Fruit fly (Drosophila melanogaster) whole organism, embryonic: Measurements from ENCODE around the gene Argk1.

Experiments used
- Ada2b ChIP-seq: fragments of 200-800 bp; sonication (Bioruptor generic); IDR thresholded peaks from 2 replicates; pipeline ENCODE4 v1.3.6; 2022; ENCODE audit warnings: missing biosample characterization, missing genetic modification characterization
- Atf-2 ChIP-seq: fragments of 200-800 bp; sonication (Bioruptor generic); optimal IDR thresholded peaks from 2 replicates; lab custom pipeline; 2016; ENCODE audit warnings: missing biosample characterization, missing genetic modification characterization
- Awh ChIP-seq: fragments of 200-800 bp; sonication (Bioruptor generic); IDR thresholded peaks from 2 replicates; pipeline ENCODE4, ENCODE4 v1.3.6; 2022; ENCODE audit warnings: missing biosample characterization, missing genetic modification characterization
- CG10209 ChIP-seq: fragments of 200-800 bp; sonication (Bioruptor generic); optimal IDR thresholded peaks from 3 replicates; lab custom pipeline; 2017; ENCODE audit warnings: missing biosample characterization, mild to moderate bottlenecking, missing genetic modification characterization, missing genetic modification reagents
- CG10979 ChIP-seq: fragments of 200-800 bp; sonication (Bioruptor generic); optimal IDR thresholded peaks from 2 replicates; lab custom pipeline; 2018; ENCODE audit warnings: missing biosample characterization, mild to moderate bottlenecking, missing genetic modification characterization, moderate library complexity
- CG11247 ChIP-seq: fragments of 200-800 bp; sonication (Bioruptor generic); IDR thresholded peaks from 2 replicates; pipeline ENCODE4 v1.3.6; 2022; ENCODE audit warnings: missing biosample characterization, missing genetic modification characterization
- CG11696 ChIP-seq: fragments of 200-800 bp; sonication (Bioruptor generic); IDR thresholded peaks from 2 replicates; pipeline ENCODE4 v1.3.6; 2022; ENCODE audit warnings: missing biosample characterization, missing genetic modification characterization
- CG12769 ChIP-seq: fragments of 200-800 bp; sonication (Bioruptor generic); optimal IDR thresholded peaks from 2 replicates; lab custom pipeline; 2019; ENCODE audit warnings: missing biosample characterization, mild to moderate bottlenecking, missing genetic modification characterization, moderate library complexity
- CG12942 ChIP-seq: fragments of 200-800 bp; sonication (Bioruptor generic); optimal IDR thresholded peaks from 3 replicates; lab custom pipeline; 2016; ENCODE audit warnings: missing biosample characterization, missing genetic modification characterization
- CG13894 ChIP-seq: fragments of 200-800 bp; sonication (Bioruptor generic); optimal IDR thresholded peaks from 3 replicates; lab custom pipeline; 2018; ENCODE audit warnings: missing biosample characterization, mild to moderate bottlenecking, missing genetic modification characterization, moderate library complexity
- CG17385 ChIP-seq: fragments of 200-800 bp; sonication (Bioruptor generic); optimal IDR thresholded peaks from 3 replicates; lab custom pipeline; 2018; ENCODE audit warnings: missing biosample characterization, mild to moderate bottlenecking, missing genetic modification characterization
- CG18764 ChIP-seq: fragments of 200-800 bp; sonication (Bioruptor generic); optimal IDR thresholded peaks from 3 replicates; lab custom pipeline; 2016; ENCODE audit warnings: missing biosample characterization, missing genetic modification characterization
- CG2678 ChIP-seq: fragments of 200-800 bp; sonication (Bioruptor generic); optimal IDR thresholded peaks from 3 replicates; lab custom pipeline; 2019; ENCODE audit warnings: missing biosample characterization, mild to moderate bottlenecking, missing genetic modification characterization, moderate library complexity
- CG30431 ChIP-seq: fragments of 200-800 bp; sonication (Bioruptor generic); optimal IDR thresholded peaks from 2 replicates; lab custom pipeline; 2017; ENCODE audit warnings: missing biosample characterization, missing genetic modification characterization
- CG3065 ChIP-seq: fragments of 200-800 bp; sonication (Bioruptor generic); optimal IDR thresholded peaks from 2 replicates; lab custom pipeline; 2016; ENCODE audit warnings: missing biosample characterization, missing genetic modification characterization
- CG4730 ChIP-seq: fragments of 200-800 bp; sonication (Bioruptor generic); IDR thresholded peaks from 2 replicates; pipeline ENCODE4 v1.3.6; 2022; ENCODE audit warnings: missing biosample characterization, missing genetic modification characterization
- CG6689 ChIP-seq: fragments of 200-800 bp; sonication (Bioruptor generic); IDR thresholded peaks from 2 replicates; pipeline ENCODE4 v1.3.6; 2022; ENCODE audit warnings: missing biosample characterization, missing genetic modification characterization
- CG8359 ChIP-seq: fragments of 200-800 bp; sonication (Bioruptor generic); optimal IDR thresholded peaks from 2 replicates; lab custom pipeline; 2017; ENCODE audit warnings: missing biosample characterization, mild to moderate bottlenecking, missing genetic modification characterization, borderline replicate concordance
- CG8478 ChIP-seq: fragments of >200 bp; optimal IDR thresholded peaks from 2 replicates; lab custom pipeline; 2018
- CG9797 ChIP-seq: fragments of 200-800 bp; sonication (Bioruptor generic); optimal IDR thresholded peaks from 3 replicates; lab custom pipeline; 2018; ENCODE audit warnings: missing biosample characterization, mild to moderate bottlenecking, missing genetic modification characterization
- D19B ChIP-seq: fragments of 200-800 bp; sonication (Bioruptor generic); optimal IDR thresholded peaks from 2 replicates; lab custom pipeline; 2017; ENCODE audit warnings: missing biosample characterization, mild to moderate bottlenecking, missing genetic modification characterization
- Dip3 ChIP-seq: fragments of 200-800 bp; sonication (Bioruptor generic); optimal IDR thresholded peaks from 3 replicates; lab custom pipeline; 2016; ENCODE audit warnings: missing biosample characterization, missing genetic modification characterization
- E2f1 ChIP-seq: fragments of 200-800 bp; sonication (Bioruptor generic); IDR thresholded peaks from 2 replicates; pipeline ENCODE4 v1.3.6; 2022; ENCODE audit warnings: missing biosample characterization, missing genetic modification characterization
- HHEX ChIP-seq: fragments of 200-800 bp; sonication (Bioruptor generic); optimal IDR thresholded peaks from 3 replicates; lab custom pipeline; 2017; ENCODE audit warnings: missing biosample characterization, mild to moderate bottlenecking, missing genetic modification characterization, missing genetic modification reagents
- Hmr ChIP-seq: fragments of 200-800 bp; sonication (Bioruptor generic); optimal IDR thresholded peaks from 3 replicates; lab custom pipeline; 2017; ENCODE audit warnings: mild to moderate bottlenecking, missing biosample characterization, missing genetic modification reagents, missing genetic modification characterization
- Hr3 ChIP-seq: fragments of 200-800 bp; sonication (Bioruptor generic); optimal IDR thresholded peaks from 3 replicates; lab custom pipeline; 2016; ENCODE audit warnings: missing biosample characterization, missing genetic modification characterization
- Mes4 ChIP-seq: fragments of 200-800 bp; sonication (Bioruptor generic); optimal IDR thresholded peaks from 2 replicates; lab custom pipeline; 2016; ENCODE audit warnings: missing biosample characterization, missing genetic modification characterization
- Rx ChIP-seq: fragments of 200-800 bp; sonication (Bioruptor generic); IDR thresholded peaks from 2 replicates; pipeline ENCODE4 v1.3.6; 2022; ENCODE audit warnings: missing biosample characterization, missing genetic modification characterization
- Six4 ChIP-seq: fragments of 200-800 bp; sonication (Bioruptor generic); optimal IDR thresholded peaks from 2 replicates; lab custom pipeline; 2016; ENCODE audit warnings: missing biosample characterization, missing genetic modification characterization
- Xrp1 ChIP-seq: fragments of 200-800 bp; sonication (Bioruptor generic); IDR thresholded peaks from 2 replicates; pipeline ENCODE4 v1.3.6; 2022; ENCODE audit warnings: missing biosample characterization, missing genetic modification characterization
- ab ChIP-seq: fragments of 200-800 bp; sonication (Bioruptor generic); optimal IDR thresholded peaks from 2 replicates; lab custom pipeline; 2016; ENCODE audit warnings: missing biosample characterization, missing genetic modification characterization
- abd-A ChIP-seq: fragments of 200-800 bp; sonication (Bioruptor generic); optimal IDR thresholded peaks from 3 replicates; lab custom pipeline; 2019; ENCODE audit warnings: missing biosample characterization, mild to moderate bottlenecking, missing genetic modification characterization, moderate library complexity
- caup ChIP-seq: fragments of 200-800 bp; sonication (Bioruptor generic); optimal IDR thresholded peaks from 3 replicates; lab custom pipeline; 2017; ENCODE audit warnings: missing biosample characterization, mild to moderate bottlenecking, missing genetic modification characterization, moderate library complexity; ENCODE audit not compliant: severe bottlenecking
- cg ChIP-seq: fragments of 200-800 bp; sonication (Bioruptor generic); optimal IDR thresholded peaks from 3 replicates; lab custom pipeline; 2019; ENCODE audit warnings: missing biosample characterization, mild to moderate bottlenecking, missing genetic modification characterization, moderate library complexity
- chinmo ChIP-seq: fragments of 200-800 bp; sonication (Bioruptor generic); IDR thresholded peaks from 4 replicates; pipeline ENCODE4 v1.3.6; 2022; ENCODE audit warnings: missing biosample characterization, missing genetic modification characterization; ENCODE audit not compliant: partially characterized antibody
- crol ChIP-seq: fragments of 200-800 bp; sonication (Bioruptor generic); IDR thresholded peaks from 2 replicates; pipeline ENCODE4 v1.3.6; 2022; ENCODE audit warnings: missing biosample characterization, missing genetic modification characterization
- disco-r ChIP-seq: fragments of 200-800 bp; sonication (Bioruptor generic); optimal IDR thresholded peaks from 2 replicates; lab custom pipeline; 2016; ENCODE audit warnings: missing biosample characterization, missing genetic modification characterization
- esg ChIP-seq: fragments of 200-800 bp; sonication (Bioruptor generic); conservative IDR thresholded peaks from 2 replicates; pipeline ENCODE4 v1.3.6; 2022; ENCODE audit warnings: missing biosample characterization, missing genetic modification characterization
- fd102C ChIP-seq: fragments of 200-800 bp; sonication (Bioruptor generic); optimal IDR thresholded peaks from 2 replicates; lab custom pipeline; 2018; ENCODE audit warnings: missing biosample characterization, mild to moderate bottlenecking, missing genetic modification characterization, moderate library complexity
- gcm2 ChIP-seq: fragments of 200-800 bp; sonication (Bioruptor generic); optimal IDR thresholded peaks from 2 replicates; lab custom pipeline; 2016; ENCODE audit warnings: missing biosample characterization, missing genetic modification characterization
- gsb ChIP-seq: fragments of 200-800 bp; sonication (Bioruptor generic); IDR thresholded peaks from 2 replicates; pipeline ENCODE4 v1.3.6; 2022; ENCODE audit warnings: missing biosample characterization, missing genetic modification characterization
- gt ChIP-seq: fragments of 200-800 bp; sonication (Bioruptor generic); IDR thresholded peaks from 2 replicates; pipeline ENCODE4 v1.3.6; 2022; ENCODE audit warnings: missing biosample characterization, missing genetic modification characterization
- otp ChIP-seq: fragments of 200-800 bp; sonication (Bioruptor generic); IDR thresholded peaks from 3 replicates; pipeline ENCODE4, ENCODE4 v1.3.6; 2022; ENCODE audit warnings: missing biosample characterization, missing genetic modification characterization
- p53 ChIP-seq: fragments of 200-800 bp; sonication (Bioruptor generic); optimal IDR thresholded peaks from 2 replicates; lab custom pipeline; 2016; ENCODE audit warnings: missing biosample characterization, missing genetic modification characterization
- run ChIP-seq: fragments of 200-800 bp; sonication (Bioruptor generic); optimal IDR thresholded peaks from 3 replicates; lab custom pipeline; 2018; ENCODE audit warnings: missing biosample characterization, mild to moderate bottlenecking, missing genetic modification characterization
- sd ChIP-seq: fragments of 200-800 bp; sonication (Bioruptor generic); optimal IDR thresholded peaks from 3 replicates; lab custom pipeline; 2018; ENCODE audit warnings: missing biosample characterization, mild to moderate bottlenecking, missing genetic modification characterization, moderate library complexity
- sens ChIP-seq: fragments of 200-800 bp; sonication (Bioruptor generic); peaks from one replicate; lab custom pipeline; 2016; ENCODE audit warnings: missing biosample characterization, missing genetic modification characterization
- sens-2 ChIP-seq: fragments of 200-800 bp; sonication (Bioruptor generic); IDR thresholded peaks from 2 replicates; pipeline ENCODE4 v1.3.6; 2022; ENCODE audit warnings: missing biosample characterization, missing genetic modification characterization
- sna ChIP-seq: fragments of 200-800 bp; sonication (Bioruptor generic); IDR thresholded peaks from 2 replicates; pipeline ENCODE4 v1.3.6; 2022; ENCODE audit warnings: missing biosample characterization, missing genetic modification characterization; ENCODE audit not compliant: partially characterized antibody
- stc ChIP-seq: fragments of 200-800 bp; sonication (Bioruptor generic); IDR thresholded peaks from 2 replicates; pipeline ENCODE4 v1.3.6; 2022; ENCODE audit warnings: missing biosample characterization, missing genetic modification characterization
- toy ChIP-seq: fragments of 200-800 bp; sonication (Bioruptor generic); IDR thresholded peaks from 2 replicates; pipeline ENCODE4 v1.3.6; 2022; ENCODE audit warnings: missing biosample characterization, missing genetic modification characterization
- zfh1 ChIP-seq: fragments of 200-800 bp; sonication (Bioruptor generic); IDR thresholded peaks from 3 replicates; pipeline ENCODE4 v1.3.6; 2022; ENCODE audit warnings: missing biosample characterization, missing genetic modification characterization

Gene Argk1

dm6 chr3L:9046274-9046673, 19.6 kb downstream of the Argk1 start:
- TF ChIP-seq chinmo (GFP tag; lab: Robert Waterston, UW) = peak; percentile 82; the same call in 2 of the 4 replicates
- TF ChIP-seq sna = no peak
- TF ChIP-seq stc (GFP tag; lab: Robert Waterston, UW) = no peak
- TF ChIP-seq sd = peak; percentile 32
- TF ChIP-seq CG11696 (GFP tag; lab: Robert Waterston, UW) = no peak
- TF ChIP-seq abd-A (tag; lab: Kevin White, UChicago) = peak; percentile 91
- TF ChIP-seq HHEX (GFP tag; lab: Kevin White, UChicago) = no peak
- no peak for TF ChIP-seq E2f1
- TF ChIP-seq CG30431 (GFP tag; lab: Kevin White, UChicago) = no peak
- TF ChIP-seq Xrp1 (GFP tag; lab: Robert Waterston, UW) = no peak
- TF ChIP-seq fd102C (GFP tag; lab: Kevin White, UChicago) = no peak
- no peak for TF ChIP-seq otp (GFP tag; lab: Robert Waterston, UW)
- TF ChIP-seq disco-r (GFP tag; lab: Kevin White, UChicago) = no peak
- peak; percentile 1 for TF ChIP-seq sens (GFP tag; lab: Kevin White, UChicago)
- no peak for TF ChIP-seq sens-2 (GFP tag; lab: Robert Waterston, UW)
- peak; percentile 34; the same call in 1 of the 2 replicates for TF ChIP-seq Awh (GFP tag; lab: Robert Waterston, UW)
- no peak for TF ChIP-seq Six4
- TF ChIP-seq CG13894 (tag; lab: Kevin White, UChicago) = peak; percentile 20

- no peak for TF ChIP-seq run (tag; lab: Kevin White, UChicago)
- peak; percentile 64; the same call in 1 of the 2 replicates for TF ChIP-seq gt (GFP tag; lab: Robert Waterston, UW)
- TF ChIP-seq esg (GFP tag; lab: Robert Waterston, UW) = peak; percentile 67
- no peak for TF ChIP-seq CG9797 (GFP tag; lab: Kevin White, UChicago)
- TF ChIP-seq Ada2b (GFP tag; lab: Robert Waterston, UW) = peak; percentile 81
- peak; percentile 80 for TF ChIP-seq CG10979 (tag; lab: Kevin White, UChicago)
- TF ChIP-seq zfh1 (GFP tag; lab: Robert Waterston, UW) = peak; percentile 76; the same call in 2 of the 3 replicates
- TF ChIP-seq CG12942 (GFP tag; lab: Kevin White, UChicago) = peak; percentile 24
- TF ChIP-seq toy (GFP tag; lab: Robert Waterston, UW) = no peak
- no peak for TF ChIP-seq cg (GFP tag; lab: Kevin White, UChicago)
- peak; percentile 74 for TF ChIP-seq CG2678 (tag; lab: Kevin White, UChicago)
- peak; percentile 34 for TF ChIP-seq caup
- peak; percentile 40; the same call in 1 of the 2 replicates for TF ChIP-seq Rx (GFP tag; lab: Robert Waterston, UW)
- peak; percentile 75 for TF ChIP-seq CG4730 (GFP tag; lab: Robert Waterston, UW)
- TF ChIP-seq sens-2 (GFP tag; lab: Robert Waterston, UW) = peak; percentile 70
- peak; percentile 42 for TF ChIP-seq CG12769 (tag; lab: Kevin White, UChicago)
- TF ChIP-seq ab (GFP tag; lab: Kevin White, UChicago) = no peak
- TF ChIP-seq p53 (GFP tag; lab: Kevin White, UChicago) = no peak
- peak; percentile 63 for TF ChIP-seq CG11247 (GFP tag; lab: Robert Waterston, UW)
- peak; percentile 17 for TF ChIP-seq Hmr (GFP tag; lab: Kevin White, UChicago)
- TF ChIP-seq gsb (GFP tag; lab: Robert Waterston, UW) = peak; percentile 59
- peak; percentile 83 for TF ChIP-seq CG6689 (GFP tag; lab: Robert Waterston, UW)
- TF ChIP-seq gcm2 (GFP tag; lab: Kevin White, UChicago) = no peak
- peak; percentile 40 for TF ChIP-seq CG17385 (GFP tag; lab: Kevin White, UChicago)
- TF ChIP-seq Hr3 (GFP tag; lab: Kevin White, UChicago) = peak; percentile 17
- peak; percentile 6 for TF ChIP-seq Mes4
- TF ChIP-seq CG18764 (GFP tag; lab: Kevin White, UChicago) = peak; percentile 31
- peak; percentile 23 for TF ChIP-seq Atf-2 (GFP tag; lab: Kevin White, UChicago)
- TF ChIP-seq CG8478 (lab: Kevin White, UChicago) = no peak
- peak; percentile 17 for TF ChIP-seq Dip3
- no peak for TF ChIP-seq crol (GFP tag; lab: Robert Waterston, UW)
- TF ChIP-seq D19B (GFP tag; lab: Kevin White, UChicago) = peak; percentile 23
- TF ChIP-seq CG3065 (GFP tag; lab: Kevin White, UChicago) = no peak
- peak; percentile 45 for TF ChIP-seq CG10209 (GFP tag; lab: Kevin White, UChicago)
- TF ChIP-seq CG8359 (GFP tag; lab: Kevin White, UChicago) = no peak
Measured at dm6 chr3L:9045318-9045717, 20.5 kb downstream of the Argk1 start.
